Worm (Caenorhabditis elegans) whole organism, L4 larva: ENCODE data around the gene his-73.
A peak's percentile ranks its signal among the peaks of the same experiment; 100 is the strongest.

Experiments
- D1046.2 ChIP-seq: fragments of 200-800 bp; sonication (Bioruptor generic); IDR thresholded peaks from 2 replicates; pipeline ENCODE4 v1.3.6; 2022; ENCODE audit warnings: missing genetic modification characterization, missing compliant biosample characterization
- F44E2.7 ChIP-seq: fragments of 200-800 bp; sonication (Bioruptor generic); IDR thresholded peaks from 2 replicates; pipeline ENCODE4 v2.1.2; 2022; ENCODE audit warnings: missing genetic modification characterization, missing compliant biosample characterization
- R02D3.7 ChIP-seq: fragments of 150-350 bp; sonication (generic microtip); optimal IDR thresholded peaks from 3 replicates; lab custom pipeline; 2014; ENCODE audit warnings: missing biosample characterization, missing genetic modification characterization
- T20F7.1 ChIP-seq: fragments of 200-800 bp; sonication (Bioruptor generic); optimal IDR thresholded peaks from 2 replicates; lab custom pipeline; 2018; ENCODE audit warnings: mild to moderate bottlenecking, missing genetic modification characterization, missing compliant biosample characterization
- Y105C5A.15 ChIP-seq: fragments of 200-800 bp; sonication (Bioruptor generic); IDR thresholded peaks from 2 replicates; pipeline ENCODE4 v1.3.6; 2022; ENCODE audit warnings: missing genetic modification characterization, missing compliant biosample characterization
- Y48G9A.11 ChIP-seq: fragments of 200-800 bp; sonication (Bioruptor generic); IDR thresholded peaks from 2 replicates; pipeline ENCODE4 v1.3.6; 2022; ENCODE audit warnings: missing genetic modification reagents, missing genetic modification characterization, missing compliant biosample characterization
- aha-1 ChIP-seq: fragments of 150-350 bp; peaks from one replicate; lab custom pipeline; 2014; ENCODE audit warnings: missing biosample characterization, missing genetic modification characterization
- ceh-82 ChIP-seq: sonication (generic microtip); optimal IDR thresholded peaks from 2 replicates; lab custom pipeline; 2017; ENCODE audit warnings: missing biosample characterization, missing genetic modification characterization
- ctbp-1 ChIP-seq: fragments of 200-800 bp; sonication (Bioruptor generic); IDR thresholded peaks from 2 replicates; pipeline ENCODE4 v1.3.6; 2022; ENCODE audit warnings: missing genetic modification reagents, missing genetic modification characterization, missing compliant biosample characterization
- daf-16 ChIP-seq, 3 experiments: sonication (generic microtip); optimal IDR thresholded peaks; 2 replicates each; lab custom pipeline; 2016 to 2017; ENCODE audit warnings: missing genetic modification characterization in 3 of 3, missing genetic modification reagents in 3 of 3, mild to moderate bottlenecking in 2 of 3, missing compliant biosample characterization in 2 of 3, missing biosample characterization in 1 of 3, moderate library complexity in 1 of 3
- daf-8 ChIP-seq: fragments of 200-800 bp; sonication (Bioruptor generic); IDR thresholded peaks from 2 replicates; pipeline ENCODE4 v1.3.6; 2022; ENCODE audit warnings: missing genetic modification characterization, missing compliant biosample characterization
- dpl-1 ChIP-seq: fragments of 150-350 bp; optimal IDR thresholded peaks from 2 replicates; lab custom pipeline; 2014; ENCODE audit warnings: missing biosample characterization, missing genetic modification reagents, missing genetic modification characterization
- dve-1 ChIP-seq: sonication (generic microtip); optimal IDR thresholded peaks from 2 replicates; lab custom pipeline; 2017; ENCODE audit warnings: antibody characterized with exemption, mild to moderate bottlenecking, missing genetic modification characterization, missing compliant biosample characterization; ENCODE audit not compliant: insufficient read depth
- hlh-11 ChIP-seq: fragments of 200-800 bp; sonication (Bioruptor generic); optimal IDR thresholded peaks from 2 replicates; lab custom pipeline; 2018; ENCODE audit warnings: mild to moderate bottlenecking, missing genetic modification characterization, missing compliant biosample characterization
- hlh-30 ChIP-seq: sonication (generic microtip); optimal IDR thresholded peaks from 2 replicates; lab custom pipeline; 2017; ENCODE audit warnings: antibody characterized with exemption, mild to moderate bottlenecking, missing genetic modification characterization, missing compliant biosample characterization; ENCODE audit not compliant: insufficient read depth
- hmg-1.1 ChIP-seq: fragments of 200-800 bp; sonication (Bioruptor generic); IDR thresholded peaks from 2 replicates; pipeline ENCODE4 v1.3.6; 2022; ENCODE audit warnings: missing genetic modification reagents, missing genetic modification characterization, missing compliant biosample characterization
- lin-38 ChIP-seq: fragments of 200-800 bp; sonication (Bioruptor generic); IDR thresholded peaks from 2 replicates; pipeline ENCODE4 v1.3.6; 2022; ENCODE audit warnings: missing genetic modification reagents, missing genetic modification characterization, missing compliant biosample characterization
- lsy-2 ChIP-seq, 2 experiments: fragments of 150-350 bp in 1 of 2; sonication (generic microtip) in 1 of 2; optimal IDR thresholded peaks; 2 replicates each; lab custom pipeline; 2014 to 2017; ENCODE audit warnings: missing biosample characterization in 2 of 2, missing genetic modification characterization in 2 of 2
- madf-5 ChIP-seq, 2 experiments: fragments of 200-800 bp; sonication (Bioruptor generic); IDR thresholded peaks; 2 replicates each; pipeline ENCODE4 v1.3.6; 2022; ENCODE audit warnings: missing compliant biosample characterization in 2 of 2, missing genetic modification characterization in 2 of 2
- mdl-1 ChIP-seq, 2 experiments: fragments of 150-350 bp in 1 of 2; sonication (generic microtip) in 1 of 2; optimal IDR thresholded peaks; 2 replicates each; lab custom pipeline; 2014 to 2017; ENCODE audit warnings: missing biosample characterization in 2 of 2, missing genetic modification characterization in 2 of 2
- mdt-29 ChIP-seq: fragments of 200-800 bp; sonication (Bioruptor generic); IDR thresholded peaks from 2 replicates; pipeline ENCODE4 v1.3.6; 2022; ENCODE audit warnings: missing genetic modification reagents, missing genetic modification characterization, missing compliant biosample characterization
- mep-1 ChIP-seq: fragments of 150-350 bp; sonication (generic microtip); optimal IDR thresholded peaks from 3 replicates; lab custom pipeline; 2014; ENCODE audit warnings: missing biosample characterization, missing genetic modification characterization
- mes-2 ChIP-seq: sonication (generic microtip); optimal IDR thresholded peaks from 2 replicates; lab custom pipeline; 2016; ENCODE audit warnings: missing genotype, mild to moderate bottlenecking, missing genetic modification characterization, missing compliant biosample characterization; ENCODE audit not compliant: poor library complexity, severe bottlenecking
- nhr-102 ChIP-seq: sonication (generic microtip); optimal IDR thresholded peaks from 2 replicates; lab custom pipeline; 2016; ENCODE audit warnings: mild to moderate bottlenecking, missing genetic modification characterization, moderate library complexity, missing compliant biosample characterization
- nhr-111 ChIP-seq: fragments of 200-800 bp; sonication (Bioruptor generic); optimal IDR thresholded peaks from 2 replicates; lab custom pipeline; 2018; ENCODE audit warnings: mild to moderate bottlenecking, missing genetic modification characterization, missing compliant biosample characterization
- nhr-28 ChIP-seq: fragments of 150-350 bp; optimal IDR thresholded peaks from 2 replicates; lab custom pipeline; 2014; ENCODE audit warnings: missing biosample characterization, missing genetic modification characterization
- nhr-41 ChIP-seq: fragments of 200-800 bp; sonication (Bioruptor generic); IDR thresholded peaks from 2 replicates; pipeline ENCODE4 v1.3.6; 2022; ENCODE audit warnings: missing genetic modification reagents, missing genetic modification characterization, missing compliant biosample characterization
- nhr-42 ChIP-seq: fragments of 200-800 bp; sonication (Bioruptor generic); IDR thresholded peaks from 2 replicates; pipeline ENCODE4 v1.3.6; 2022; ENCODE audit warnings: missing genetic modification characterization, missing compliant biosample characterization
- nhr-6 ChIP-seq: fragments of 150-350 bp; optimal IDR thresholded peaks from 2 replicates; lab custom pipeline; 2014; ENCODE audit warnings: missing biosample characterization, missing genetic modification characterization
- php-3 ChIP-seq: fragments of 200-800 bp; sonication (Bioruptor generic); IDR thresholded peaks from 2 replicates; pipeline ENCODE4 v1.3.6; 2022; ENCODE audit warnings: missing genetic modification reagents, missing genetic modification characterization, missing compliant biosample characterization
- pqm-1 ChIP-seq: sonication (generic microtip); optimal IDR thresholded peaks from 2 replicates; lab custom pipeline; 2017; ENCODE audit warnings: missing biosample characterization, missing genetic modification characterization
- rbr-2 ChIP-seq: sonication (generic microtip); optimal IDR thresholded peaks from 2 replicates; lab custom pipeline; 2016; ENCODE audit warnings: missing genotype, missing genetic modification characterization, missing compliant biosample characterization
- snpc-1.2 ChIP-seq: fragments of 200-800 bp; sonication (Bioruptor generic); IDR thresholded peaks from 2 replicates; pipeline ENCODE4 v1.3.6; 2022; ENCODE audit warnings: missing genetic modification reagents, missing genetic modification characterization, missing compliant biosample characterization
- tra-1 ChIP-seq: fragments of 200-800 bp; sonication (Bioruptor generic); IDR thresholded peaks from 2 replicates; pipeline ENCODE4 v1.3.6; 2022; ENCODE audit warnings: missing genetic modification reagents, missing genetic modification characterization, missing compliant biosample characterization
- unc-62 ChIP-seq, 3 experiments: fragments of 150-350 bp in 1 of 3; sonication (generic microtip); optimal IDR thresholded peaks in 2 of 3; peaks in 1 of 3; 1 replicate in 1 of 3; 2 replicates in 2 of 3; lab custom pipeline; 2014 to 2017; ENCODE audit warnings: missing biosample characterization in 3 of 3, missing genetic modification characterization in 3 of 3, missing genetic modification reagents in 3 of 3, missing genotype in 1 of 3
- zag-1 ChIP-seq: fragments of 150-350 bp; optimal IDR thresholded peaks from 2 replicates; lab custom pipeline; 2014; ENCODE audit warnings: missing biosample characterization, missing genetic modification characterization

The his-73 gene

ce11 chrII:13195163-13195562 is 11.7 kb downstream of the his-73 start, which contains the start of gene lec-1 (continued):
- peak; percentile 60 for TF ChIP-seq mes-2 (tag; lab: Kevin White, UChicago)
- TF ChIP-seq, all 104 proteins: peak for 28

ce11 chrII:13195706-13196417 is 12.4 kb downstream of the his-73 start:
- TF ChIP-seq unc-62 (GFP tag; optimal IDR thresholded peaks at IDR 0.05 in 1 of 2; lab: Kevin White, UChicago) (peak in 1 of 2 experiments; percentile 83), unc-62 (tag; optimal IDR thresholded peaks at IDR 0.05; lab: Kevin White, UChicago) (no peak), aha-1 (peak; percentile 94), Y105C5A.15 (no peak), tra-1 (GFP tag; lab: Robert Waterston, UW) (0 out of 2 replicates have a peak, but pooled peaks have one; percentile 34)

ce11 chrII:13196689-13197280 is 13.3 kb downstream of the his-73 start:
- TF ChIP-seq nhr-6 (tag; lab: Kevin White, UChicago), result peak; percentile 63
- TF ChIP-seq rbr-2 (tag; lab: Kevin White, UChicago), result peak; percentile 9
- no peak for TF ChIP-seq nhr-41 (GFP tag; lab: Robert Waterston, UW)
- no peak for TF ChIP-seq nhr-42 (GFP tag; lab: Robert Waterston, UW)
- peak; percentile 46 for TF ChIP-seq hlh-11 (tag; lab: Kevin White, UChicago)
- TF ChIP-seq mep-1 (tag; lab: Kevin White, UChicago), result peak; percentile 64
- no peak for TF ChIP-seq zag-1 (tag; lab: Kevin White, UChicago)
- peak; percentile 14 for TF ChIP-seq dve-1 (tag; lab: Kevin White, UChicago)
- TF ChIP-seq aha-1, result peak; percentile 75
- TF ChIP-seq mdl-1 (tag; optimal IDR thresholded peaks at IDR 0.05; lab: Kevin White, UChicago), result peak in 1 of 2 experiments; percentile 64
- peak; percentile 24 for TF ChIP-seq hlh-30 (tag; lab: Kevin White, UChicago)
- peak in 1 of 2 experiments; percentile 56 for TF ChIP-seq lsy-2 (tag; optimal IDR thresholded peaks at IDR 0.05; lab: Kevin White, UChicago)
- peak in 1 of 2 experiments; percentile 86 for TF ChIP-seq unc-62 (GFP tag; optimal IDR thresholded peaks at IDR 0.05 in 1 of 2; lab: Kevin White, UChicago)
- TF ChIP-seq unc-62 (tag; optimal IDR thresholded peaks at IDR 0.05; lab: Kevin White, UChicago), result no peak
- 0 out of 2 replicates have a peak, but pooled peaks have one; percentile 45 for TF ChIP-seq hmg-1.1 (GFP tag; lab: Robert Waterston, UW)
- no peak for TF ChIP-seq dpl-1 (GFP tag; lab: Kevin White, UChicago)
- TF ChIP-seq, all 104 proteins: peak for 11

- TF ChIP-seq R02D3.7 (tag; lab: Kevin White, UChicago) (no peak), unc-62 (GFP tag; optimal IDR thresholded peaks at IDR 0.05 in 1 of 2; lab: Kevin White, UChicago) (peak in 1 of 2 experiments; percentile 61), unc-62 (tag; optimal IDR thresholded peaks at IDR 0.05; lab: Kevin White, UChicago) (no peak), lsy-2 (tag; optimal IDR thresholded peaks at IDR 0.05; lab: Kevin White, UChicago) (peak in 1 of 2 experiments; percentile 5), Y48G9A.11 (GFP tag; lab: Robert Waterston, UW) (peak; percentile 31; the same call in 1 of the 2 replicates), lin-38 (GFP tag; lab: Robert Waterston, UW) (0 out of 2 replicates have a peak, but pooled peaks have one; percentile 19), mes-2 (tag; lab: Kevin White, UChicago) (peak; percentile 44), F44E2.7 (GFP tag; lab: Robert Waterston, UW) (no peak), snpc-1.2 (GFP tag; lab: Robert Waterston, UW) (no peak), aha-1 (peak; percentile 46), dve-1 (tag; lab: Kevin White, UChicago) (peak; percentile 25), mep-1 (tag; lab: Kevin White, UChicago) (peak; percentile 14), T20F7.1 (GFP tag; lab: Kevin White, UChicago) (peak; percentile 53)
- TF ChIP-seq, all 104 proteins: peak for 9
Measured at ce11 chrII:13198845-13199244, 15.3 kb downstream of the his-73 start.

ce11 chrII:13199674-13200215 is 16.2 kb downstream of the his-73 start, which contains the start of gene btf-1:
btf-1 (plus strand) TSS chrII:13200165.
- TF ChIP-seq daf-16 (GFP tag; optimal IDR thresholded peaks at IDR 0.05; lab: Kevin White, UChicago) (peak in 1 of 2 experiments; percentile 15), daf-16 (tag; optimal IDR thresholded peaks at IDR 0.05; lab: Kevin White, UChicago) (peak; percentile 65), D1046.2 (GFP tag; lab: Robert Waterston, UW) (no peak), mdt-29 (GFP tag; lab: Robert Waterston, UW) (no peak), madf-5 (GFP tag; IDR thresholded peaks at IDR 0.05; lab: Robert Waterston, UW) (no peak), nhr-111 (GFP tag; lab: Kevin White, UChicago) (peak; percentile 30), nhr-41 (GFP tag; lab: Robert Waterston, UW) (no peak), Y105C5A.15 (0 out of 2 replicates have a peak, but pooled peaks have one; percentile 12), php-3 (GFP tag; lab: Robert Waterston, UW) (0 out of 2 replicates have a peak, but pooled peaks have one; percentile 32), ceh-82 (tag; lab: Kevin White, UChicago) (no peak), snpc-1.2 (GFP tag; lab: Robert Waterston, UW) (0 out of 2 replicates have a peak, but pooled peaks have one; percentile 17), pqm-1 (tag; lab: Kevin White, UChicago) (no peak), ctbp-1 (GFP tag; lab: Robert Waterston, UW) (no peak), nhr-102 (peak; percentile 61), nhr-28 (tag; lab: Kevin White, UChicago) (peak; percentile 30), daf-8 (no peak)
